Worm (Caenorhabditis elegans): Measurements from ENCODE around the gene cut-5.

Gene cut-5

DNA sequence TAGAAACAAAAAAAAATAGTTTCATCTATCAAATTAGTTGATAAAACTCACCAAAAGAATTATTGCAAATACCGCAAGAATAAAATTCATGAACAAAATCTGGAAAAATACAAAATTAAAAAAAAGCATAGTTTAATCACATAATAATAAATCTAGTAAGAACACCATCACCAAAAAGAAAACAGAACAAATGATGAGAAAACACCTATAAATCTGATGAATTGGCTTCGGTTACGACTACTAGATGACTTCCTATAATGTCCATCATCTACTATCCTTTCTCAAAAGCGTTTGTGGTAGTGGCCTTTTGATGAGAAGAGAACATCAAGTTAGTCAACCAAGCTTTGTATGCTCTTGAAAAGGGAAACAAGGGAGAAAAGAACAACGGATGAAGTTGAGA lies at the start of gene cut-5:
cut-5 (minus strand) TSS at position 101 of the 400 bp plus-strand sequence.
- TF ChIP-seq madf-3 (GFP tag; IDR thresholded peaks at IDR 0.05) = no peak

DNA sequence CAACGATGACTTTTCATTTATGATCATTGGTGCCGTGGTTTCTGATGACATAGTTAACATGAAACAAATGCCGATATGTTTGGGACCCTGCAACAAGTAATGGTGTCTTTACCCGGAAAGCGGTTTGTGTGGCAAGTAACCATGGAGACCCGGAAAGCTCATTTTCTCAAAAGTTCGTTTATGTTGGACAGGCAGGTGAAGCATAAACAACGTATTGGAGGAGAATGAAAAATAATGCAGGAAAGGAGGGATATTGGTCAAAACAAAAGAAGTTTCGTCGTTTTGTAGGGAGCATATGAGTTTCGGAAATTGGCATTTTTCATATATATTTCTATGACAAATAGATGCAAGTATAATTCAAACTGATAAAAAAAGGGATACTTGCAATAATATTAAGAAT lies 48.4 kb upstream of the cut-5 start, which contains the start of gene dyf-6:
dyf-6 (minus strand) TSS at position 101 of the 400 bp plus-strand sequence.
- no peak for TF ChIP-seq madf-6 (GFP tag; IDR thresholded peaks at IDR 0.05)
- no peak for TF ChIP-seq nhr-80 (tag; optimal IDR thresholded peaks at IDR 0.05)
- no peak for TF ChIP-seq ztf-18 (tag; optimal IDR thresholded peaks at IDR 0.05)
- TF ChIP-seq fkh-3 (tag; optimal IDR thresholded peaks at IDR 0.05) = no peak
- TF ChIP-seq lsy-27 (tag; optimal IDR thresholded peaks at IDR 0.05; ENCODE audit: borderline replicate concordance, insufficient read depth) = no peak
- no peak for TF ChIP-seq Y67H2A.10 (GFP tag; conservative IDR thresholded peaks at IDR 0.05)
- no peak for TF ChIP-seq rec-8 (tag; optimal IDR thresholded peaks at IDR 0.05)
- TF ChIP-seq ztf-28 (GFP tag; IDR thresholded peaks at IDR 0.05) = no peak
- no peak for TF ChIP-seq aptf-2 (GFP tag; conservative IDR thresholded peaks at IDR 0.05)
- no peak for TF ChIP-seq nhr-120 (GFP tag; IDR thresholded peaks at IDR 0.05)
- TF ChIP-seq nhr-27 (tag; optimal IDR thresholded peaks at IDR 0.05) = no peak

DNA sequence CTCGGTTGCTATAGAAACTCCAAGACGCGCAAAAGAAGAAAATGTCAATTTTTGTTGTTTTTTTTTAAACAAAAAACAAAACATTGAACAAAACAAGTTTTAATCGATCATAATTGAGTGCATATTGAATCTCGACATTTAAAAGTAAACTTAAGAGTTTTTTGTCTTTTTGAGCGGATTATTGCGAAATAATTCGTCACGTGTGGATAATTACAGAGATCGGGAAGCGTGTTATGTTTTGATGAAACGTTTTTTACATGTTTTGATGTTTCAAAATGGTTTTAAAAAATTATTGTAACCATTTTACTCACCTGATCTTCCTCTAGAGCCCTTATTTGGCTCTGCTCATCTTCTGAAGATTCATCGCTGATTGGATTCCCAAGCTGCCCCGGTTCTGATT lies 48.0 kb upstream of the cut-5 start:
- TF ChIP-seq zim-3 (tag; optimal IDR thresholded peaks at IDR 0.05) (no peak), cebp-1 (GFP tag; IDR thresholded peaks at IDR 0.05) (no peak; the same call in 1 of the 2 replicates), cebp-1 (tag; optimal IDR thresholded peaks at IDR 0.05) (peak; percentile 86)

DNA sequence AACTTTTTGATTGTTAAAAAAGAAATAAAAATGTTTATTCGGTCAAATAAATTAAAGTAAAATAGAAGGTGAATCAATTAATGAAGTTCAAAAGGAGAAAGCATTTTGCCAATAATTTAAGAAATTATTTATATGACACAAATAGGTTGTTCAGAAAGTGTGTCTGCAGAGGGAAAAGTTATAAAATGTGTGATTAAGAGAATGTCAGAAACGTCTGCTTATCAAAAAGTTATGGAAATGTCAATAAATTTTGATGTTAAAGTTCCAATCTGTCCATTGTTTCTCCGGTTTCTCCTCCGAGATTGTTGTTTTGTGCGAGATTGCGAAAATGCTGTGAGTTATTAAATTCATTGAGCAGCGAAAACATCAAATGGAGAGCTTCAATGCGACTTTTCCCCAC lies 41.7 kb upstream of the cut-5 start, which contains the start of gene rme-4:
rme-4 (minus strand) TSS at position 168 of the 400 bp plus-strand sequence.
- no peak for TF ChIP-seq madf-10 (tag; optimal IDR thresholded peaks at IDR 0.05)
- TF ChIP-seq nhr-80 (tag; optimal IDR thresholded peaks at IDR 0.05) = peak; percentile 65

DNA sequence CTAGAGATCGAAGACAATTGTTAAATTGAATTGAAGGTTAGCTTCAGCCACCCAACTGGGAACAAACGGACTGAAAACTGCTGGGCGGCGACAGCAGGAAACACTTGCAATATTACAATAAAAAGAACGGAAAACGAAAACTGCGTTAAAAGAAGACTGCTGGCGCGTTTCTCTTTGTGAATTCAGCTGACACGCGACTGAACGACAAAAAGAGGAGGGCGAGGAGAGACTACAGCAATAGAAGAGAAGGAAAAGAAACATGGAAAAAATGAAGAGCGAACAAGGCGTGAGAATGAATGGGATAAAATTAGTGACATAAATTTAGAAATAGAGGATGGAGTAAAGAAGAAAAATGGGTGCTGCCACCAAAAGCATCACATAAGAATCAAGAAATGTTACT lies 39.7 kb upstream of the cut-5 start:
- peak; percentile 65 for TF ChIP-seq ztf-26 (tag; optimal IDR thresholded peaks at IDR 0.05)
- peak; percentile 83 for TF ChIP-seq K12H6.12 (tag; optimal IDR thresholded peaks at IDR 0.05)
- peak; percentile 54; the same call in 1 of the 2 replicates for TF ChIP-seq B0336.3 (GFP tag; IDR thresholded peaks at IDR 0.05)
- no peak for TF ChIP-seq nfyb-1 (GFP tag; IDR thresholded peaks at IDR 0.05)
- TF ChIP-seq somi-1 (GFP tag; optimal IDR thresholded peaks at IDR 0.05) = peak; percentile 33
- peak; percentile 13 for TF ChIP-seq ZK185.1 (tag; optimal IDR thresholded peaks at IDR 0.05; ENCODE audit: poor library complexity, severe bottlenecking)
- TF ChIP-seq unc-62 (GFP tag; optimal IDR thresholded peaks at IDR 0.05) = no peak
- TF ChIP-seq F23B12.7 (tag; optimal IDR thresholded peaks at IDR 0.05; ENCODE audit: insufficient read depth) = peak; percentile 26
- TF ChIP-seq cebp-1 (GFP tag; IDR thresholded peaks at IDR 0.05) = no peak
- TF ChIP-seq cebp-1 (tag; optimal IDR thresholded peaks at IDR 0.05) = peak; percentile 82
- TF ChIP-seq atf-7 (tag; optimal IDR thresholded peaks at IDR 0.05) = peak; percentile 11
- TF ChIP-seq let-526 (GFP tag; IDR thresholded peaks at IDR 0.05) = 0 out of 2 replicates have a peak, but pooled peaks have one; percentile 45
- TF ChIP-seq madf-10 (tag; optimal IDR thresholded peaks at IDR 0.05) = peak; percentile 49
- no peak for TF ChIP-seq ceh-91 (GFP tag; IDR thresholded peaks at IDR 0.05)
- peak; percentile 59; the same call in 1 of the 2 replicates for TF ChIP-seq pbrm-1 (GFP tag; IDR thresholded peaks at IDR 0.05)
- TF ChIP-seq tlf-1 (GFP tag; optimal IDR thresholded peaks at IDR 0.05) = peak; percentile 17
- peak; percentile 92 for TF ChIP-seq lin-40 (tag; optimal IDR thresholded peaks at IDR 0.05)
- TF ChIP-seq ztf-6 (GFP tag; IDR thresholded peaks at IDR 0.05) = no peak
- no peak for TF ChIP-seq F57C9.4 (tag; optimal IDR thresholded peaks at IDR 0.05)
- TF ChIP-seq nhr-179 (tag; optimal IDR thresholded peaks at IDR 0.05) = no peak
- peak; percentile 44 to 70 for TF ChIP-seq let-607 (tag; optimal IDR thresholded peaks at IDR 0.05)
- TF ChIP-seq hmg-1.2 (GFP tag; IDR thresholded peaks at IDR 0.05) = peak; percentile 95
- peak; percentile 65 for TF ChIP-seq nhr-80 (tag; optimal IDR thresholded peaks at IDR 0.05)
- TF ChIP-seq madf-3 (GFP tag; IDR thresholded peaks at IDR 0.05) = no peak
- TF ChIP-seq rcor-1 (GFP tag; IDR thresholded peaks at IDR 0.05) = peak; percentile 45; the same call in 1 of the 2 replicates
- peak; percentile 57 for TF ChIP-seq attf-5 (GFP tag; optimal IDR thresholded peaks at IDR 0.05)
- peak; percentile 73 for TF ChIP-seq mcd-1 (GFP tag; IDR thresholded peaks at IDR 0.05)
- TF ChIP-seq chd-7 (tag; optimal IDR thresholded peaks at IDR 0.05) = peak; percentile 41
- no peak for TF ChIP-seq aptf-3 (GFP tag; IDR thresholded peaks at IDR 0.05)

Measured in whole organism, young adult.